Fruit fly (Drosophila melanogaster) whole organism, embryonic: ENCODE measurements around the gene PEK.

Experiments
- BEAF-32 ChIP-seq: fragments of 200-800 bp; sonication (Bioruptor generic); optimal IDR thresholded peaks from 3 replicates; lab custom pipeline; 2017; ENCODE audit warnings: missing biosample characterization, missing genetic modification characterization, mild to moderate bottlenecking, moderate library complexity, missing genetic modification reagents
- CG10366 ChIP-seq: fragments of 200-800 bp; sonication (Bioruptor generic); IDR thresholded peaks from 2 replicates; pipeline ENCODE4 v1.3.6; 2022; ENCODE audit warnings: missing biosample characterization, missing genetic modification characterization
- CG11560 ChIP-seq: fragments of 200-800 bp; sonication (Bioruptor generic); IDR thresholded peaks from 3 replicates; pipeline ENCODE4 v1.3.6; 2022; ENCODE audit warnings: missing biosample characterization, missing genetic modification characterization
- CG12659 ChIP-seq: fragments of 200-800 bp; sonication (Bioruptor generic); optimal IDR thresholded peaks from 3 replicates; lab custom pipeline; 2017; ENCODE audit warnings: mild to moderate bottlenecking, missing biosample characterization, missing genetic modification reagents, missing genetic modification characterization
- CG12769 ChIP-seq: fragments of 200-800 bp; sonication (Bioruptor generic); optimal IDR thresholded peaks from 2 replicates; lab custom pipeline; 2019; ENCODE audit warnings: missing biosample characterization, mild to moderate bottlenecking, missing genetic modification characterization, moderate library complexity
- CG15514 ChIP-seq: fragments of 200-800 bp; sonication (Bioruptor generic); optimal IDR thresholded peaks from 3 replicates; lab custom pipeline; 2017; ENCODE audit warnings: missing biosample characterization, missing genetic modification characterization, mild to moderate bottlenecking, moderate library complexity, missing genetic modification reagents
- CG1603 ChIP-seq: fragments of 200-800 bp; sonication (Bioruptor generic); optimal IDR thresholded peaks from 2 replicates; lab custom pipeline; 2019; ENCODE audit warnings: missing biosample characterization, mild to moderate bottlenecking, missing genetic modification characterization, moderate library complexity
- CG17385 ChIP-seq: fragments of 200-800 bp; sonication (Bioruptor generic); optimal IDR thresholded peaks from 3 replicates; lab custom pipeline; 2018; ENCODE audit warnings: missing biosample characterization, mild to moderate bottlenecking, missing genetic modification characterization
- CG1792 ChIP-seq: fragments of 200-800 bp; sonication (Bioruptor generic); optimal IDR thresholded peaks from 2 replicates; lab custom pipeline; 2016; ENCODE audit warnings: missing biosample characterization, missing genetic modification characterization
- CG18764 ChIP-seq: fragments of 200-800 bp; sonication (Bioruptor generic); optimal IDR thresholded peaks from 3 replicates; lab custom pipeline; 2016; ENCODE audit warnings: missing biosample characterization, missing genetic modification characterization
- CG2120 ChIP-seq: fragments of 200-800 bp; sonication (Bioruptor generic); optimal IDR thresholded peaks from 3 replicates; lab custom pipeline; 2016; ENCODE audit warnings: missing biosample characterization, missing genetic modification characterization
- CG2875 ChIP-seq: fragments of 200-800 bp; sonication (Bioruptor generic); optimal IDR thresholded peaks from 2 replicates; lab custom pipeline; 2017; ENCODE audit warnings: missing biosample characterization, mild to moderate bottlenecking, missing genetic modification characterization, missing genetic modification reagents
- CG34376 ChIP-seq: fragments of 200-800 bp; sonication (Bioruptor generic); optimal IDR thresholded peaks from 2 replicates; lab custom pipeline; 2018; ENCODE audit warnings: missing biosample characterization, mild to moderate bottlenecking, missing genetic modification characterization
- CG6254 ChIP-seq: fragments of 200-800 bp; sonication (Bioruptor generic); optimal IDR thresholded peaks from 3 replicates; lab custom pipeline; 2017; ENCODE audit warnings: mild to moderate bottlenecking, missing biosample characterization, missing genetic modification reagents, missing genetic modification characterization
- CG6854 ChIP-seq: fragments of 200-800 bp; sonication (Bioruptor generic); optimal IDR thresholded peaks from 3 replicates; lab custom pipeline; 2017; ENCODE audit warnings: missing biosample characterization, mild to moderate bottlenecking, missing genetic modification characterization
- CG7963 ChIP-seq: fragments of 200-800 bp; sonication (Bioruptor generic); IDR thresholded peaks from 3 replicates; pipeline ENCODE4 v1.3.6; 2022; ENCODE audit warnings: missing biosample characterization, missing genetic modification characterization; ENCODE audit not compliant: partially characterized antibody
- CG8290 ChIP-seq, 3 experiments: fragments of 200-800 bp; sonication (Bioruptor generic); optimal IDR thresholded peaks; 2 replicates each; lab custom pipeline; 2016 to 2019; ENCODE audit warnings: missing biosample characterization in 3 of 3, missing genetic modification characterization in 3 of 3, mild to moderate bottlenecking in 2 of 3, moderate library complexity in 1 of 3
- CG8359 ChIP-seq: fragments of 200-800 bp; sonication (Bioruptor generic); optimal IDR thresholded peaks from 2 replicates; lab custom pipeline; 2017; ENCODE audit warnings: missing biosample characterization, mild to moderate bottlenecking, missing genetic modification characterization, borderline replicate concordance
- CG9215 ChIP-seq: fragments of 200-800 bp; sonication (Bioruptor generic); IDR thresholded peaks from 2 replicates; pipeline ENCODE4 v1.3.6; 2022; ENCODE audit warnings: missing biosample characterization, missing genetic modification characterization
- CG9797 ChIP-seq: fragments of 200-800 bp; sonication (Bioruptor generic); optimal IDR thresholded peaks from 3 replicates; lab custom pipeline; 2018; ENCODE audit warnings: missing biosample characterization, mild to moderate bottlenecking, missing genetic modification characterization
- Chrac-16 ChIP-seq: fragments of 200-800 bp; sonication (Bioruptor generic); optimal IDR thresholded peaks from 3 replicates; lab custom pipeline; 2016; ENCODE audit warnings: missing biosample characterization, missing genetic modification characterization
- Ets97D ChIP-seq: fragments of 200-800 bp; sonication (Bioruptor generic); optimal IDR thresholded peaks from 3 replicates; lab custom pipeline; 2016; ENCODE audit warnings: missing biosample characterization, missing genetic modification characterization
- Jarid2 ChIP-seq: fragments of 200-800 bp; sonication (Bioruptor generic); optimal IDR thresholded peaks from 3 replicates; lab custom pipeline; 2017; ENCODE audit warnings: mild to moderate bottlenecking, missing biosample characterization, missing genetic modification reagents, missing genetic modification characterization
- Lhr ChIP-seq: fragments of 200-800 bp; sonication (Bioruptor generic); optimal IDR thresholded peaks from 3 replicates; lab custom pipeline; 2017; ENCODE audit warnings: mild to moderate bottlenecking, missing biosample characterization, missing genetic modification reagents, missing genetic modification characterization
- MESR4 ChIP-seq: fragments of 200-800 bp; sonication (Bioruptor generic); optimal IDR thresholded peaks from 2 replicates; lab custom pipeline; 2018; ENCODE audit warnings: missing biosample characterization, mild to moderate bottlenecking, missing genetic modification characterization, moderate library complexity
- NK7.1 ChIP-seq: fragments of 200-800 bp; sonication (Bioruptor generic); optimal IDR thresholded peaks from 3 replicates; lab custom pipeline; 2016; ENCODE audit warnings: missing biosample characterization, missing genetic modification characterization
- Nf-YC ChIP-seq: fragments of 200-800 bp; optimal IDR thresholded peaks from 3 replicates; lab custom pipeline; 2019; ENCODE audit warnings: missing biosample characterization, mild to moderate bottlenecking, missing genetic modification characterization, moderate library complexity
- Scr ChIP-seq: fragments of 200-800 bp; sonication (Bioruptor generic); IDR thresholded peaks from 2 replicates; pipeline ENCODE4 v1.3.6; 2022; ENCODE audit warnings: missing biosample characterization, missing genetic modification characterization; ENCODE audit not compliant: partially characterized antibody
- YL-1 ChIP-seq: fragments of 200-800 bp; sonication (Bioruptor generic); optimal IDR thresholded peaks from 3 replicates; lab custom pipeline; 2017; ENCODE audit warnings: missing biosample characterization, mild to moderate bottlenecking, missing genetic modification characterization
- ash1 ChIP-seq: fragments of 200-800 bp; sonication (Bioruptor generic); optimal IDR thresholded peaks from 2 replicates; lab custom pipeline; 2018; ENCODE audit warnings: missing biosample characterization, mild to moderate bottlenecking, missing genetic modification characterization
- bsh ChIP-seq, 2 experiments: fragments of 200-800 bp; sonication (Bioruptor generic); optimal IDR thresholded peaks; 2 replicates each; lab custom pipeline; 2017 to 2018; ENCODE audit warnings: mild to moderate bottlenecking in 2 of 2, missing biosample characterization in 2 of 2, missing genetic modification characterization in 2 of 2, moderate library complexity in 1 of 2
- caup ChIP-seq: fragments of 200-800 bp; sonication (Bioruptor generic); optimal IDR thresholded peaks from 3 replicates; lab custom pipeline; 2017; ENCODE audit warnings: missing biosample characterization, mild to moderate bottlenecking, missing genetic modification characterization, moderate library complexity; ENCODE audit not compliant: severe bottlenecking
- chif ChIP-seq, 2 experiments: fragments of 200-800 bp; sonication (Bioruptor generic); optimal IDR thresholded peaks; 3 replicates each; lab custom pipeline; 2016; ENCODE audit warnings: missing biosample characterization in 2 of 2, missing genetic modification characterization in 2 of 2
- chinmo ChIP-seq: fragments of 200-800 bp; sonication (Bioruptor generic); IDR thresholded peaks from 4 replicates; pipeline ENCODE4 v1.3.6; 2022; ENCODE audit warnings: missing biosample characterization, missing genetic modification characterization; ENCODE audit not compliant: partially characterized antibody
- dmrt11E ChIP-seq: fragments of 200-800 bp; sonication (Bioruptor generic); optimal IDR thresholded peaks from 3 replicates; lab custom pipeline; 2018; ENCODE audit warnings: missing biosample characterization, mild to moderate bottlenecking, missing genetic modification characterization, moderate library complexity
- exex ChIP-seq: fragments of 200-800 bp; sonication (Bioruptor generic); optimal IDR thresholded peaks from 4 replicates; lab custom pipeline; 2018; ENCODE audit warnings: missing biosample characterization, mild to moderate bottlenecking, missing genetic modification characterization, moderate library complexity
- eyg ChIP-seq: fragments of 200-800 bp; sonication (Bioruptor generic); optimal IDR thresholded peaks from 3 replicates; lab custom pipeline; 2016; ENCODE audit warnings: missing biosample characterization, missing genetic modification characterization
- ftz-f1 ChIP-seq: fragments of 200-800 bp; sonication (Bioruptor generic); optimal IDR thresholded peaks from 2 replicates; lab custom pipeline; 2016; ENCODE audit warnings: missing biosample characterization, missing genetic modification characterization
- ham ChIP-seq: fragments of 200-800 bp; sonication (Bioruptor generic); IDR thresholded peaks from 2 replicates; pipeline ENCODE4 v1.3.6; 2022; ENCODE audit warnings: missing biosample characterization, missing genetic modification characterization
- hbn ChIP-seq: fragments of 200-800 bp; sonication (Bioruptor generic); IDR thresholded peaks from 2 replicates; pipeline ENCODE4 v1.3.6; 2022; ENCODE audit warnings: missing biosample characterization, missing genetic modification characterization; ENCODE audit not compliant: partially characterized antibody
- ind ChIP-seq: fragments of 200-800 bp; sonication (Bioruptor generic); optimal IDR thresholded peaks from 3 replicates; lab custom pipeline; 2016; ENCODE audit warnings: missing biosample characterization, missing genetic modification characterization
- kah ChIP-seq: fragments of 200-800 bp; sonication (Bioruptor generic); optimal IDR thresholded peaks from 2 replicates; lab custom pipeline; 2018; ENCODE audit warnings: missing biosample characterization, mild to moderate bottlenecking, missing genetic modification characterization
- nmo ChIP-seq: fragments of 200-800 bp; sonication (Bioruptor generic); optimal IDR thresholded peaks from 2 replicates; lab custom pipeline; 2018; ENCODE audit warnings: missing biosample characterization, mild to moderate bottlenecking, missing genetic modification characterization, moderate library complexity
- nom ChIP-seq: fragments of 200-800 bp; sonication (Bioruptor generic); optimal IDR thresholded peaks from 2 replicates; lab custom pipeline; 2017; ENCODE audit warnings: missing biosample characterization, missing genetic modification characterization, mild to moderate bottlenecking, moderate library complexity, missing genetic modification reagents
- pum ChIP-seq: fragments of 200-800 bp; sonication (Bioruptor generic); optimal IDR thresholded peaks from 2 replicates; lab custom pipeline; 2016; ENCODE audit warnings: missing biosample characterization, missing genetic modification characterization
- row ChIP-seq: fragments of 200-800 bp; sonication (Bioruptor generic); IDR thresholded peaks from 3 replicates; pipeline ENCODE4 v1.3.6; 2022; ENCODE audit warnings: missing biosample characterization, missing genetic modification characterization
- sqz ChIP-seq: fragments of 200-800 bp; sonication (Bioruptor generic); optimal IDR thresholded peaks from 3 replicates; lab custom pipeline; 2018; ENCODE audit warnings: missing biosample characterization, mild to moderate bottlenecking, missing genetic modification characterization
- sug ChIP-seq: fragments of 200-800 bp; optimal IDR thresholded peaks from 2 replicates; lab custom pipeline; 2019; ENCODE audit warnings: missing biosample characterization, mild to moderate bottlenecking, missing genetic modification characterization, moderate library complexity

The PEK gene

dm6 chr3R:5464481-5464880, at the start of gene PEK (continued):
- peak; percentile 42 for TF ChIP-seq YL-1
- TF ChIP-seq CG1603 (tag; lab: Kevin White, UChicago), result peak; percentile 47
- peak; percentile 36 for TF ChIP-seq kah (GFP tag; lab: Kevin White, UChicago)
- TF ChIP-seq CG2875 (GFP tag; lab: Kevin White, UChicago), result no peak
- peak; percentile 55 for TF ChIP-seq CG12659 (GFP tag; lab: Kevin White, UChicago)
- TF ChIP-seq CG15514, result peak; percentile 13
- TF ChIP-seq MESR4, result peak; percentile 44
- TF ChIP-seq CG8290 (GFP tag; optimal IDR thresholded peaks at IDR 0.05; lab: Kevin White, UChicago), result no peak
- peak in 1 of 2 experiments; percentile 33 for TF ChIP-seq CG8290 (tag; optimal IDR thresholded peaks at IDR 0.05; lab: Kevin White, UChicago)
- no peak for TF ChIP-seq Jarid2
- no peak for TF ChIP-seq ind (GFP tag; lab: Kevin White, UChicago)
- peak; percentile 7 for TF ChIP-seq nmo
- TF ChIP-seq sug (tag; lab: Kevin White, UChicago), result no peak
- TF ChIP-seq hbn (GFP tag; lab: Robert Waterston, UW), result 0 out of 2 replicates have a peak, but pooled peaks have one; percentile 29
- peak; percentile 69 for TF ChIP-seq CG9797 (GFP tag; lab: Kevin White, UChicago)
- peak; percentile 28 for TF ChIP-seq BEAF-32
- peak; percentile 31 for TF ChIP-seq Ets97D (GFP tag; lab: Kevin White, UChicago)
- peak; percentile 76 for TF ChIP-seq Nf-YC
- no peak for TF ChIP-seq CG10366 (GFP tag; lab: Robert Waterston, UW)
- 0 out of 2 replicates have a peak, but pooled peaks have one; percentile 13 for TF ChIP-seq Scr (GFP tag; lab: Robert Waterston, UW)
- no peak for TF ChIP-seq sqz (GFP tag; lab: Kevin White, UChicago)
- peak; percentile 44 for TF ChIP-seq nom (GFP tag; lab: Kevin White, UChicago)
- no peak for TF ChIP-seq dmrt11E (tag; lab: Kevin White, UChicago)

dm6 chr3R:5503789-5504387, 39.3 kb upstream of the PEK start:
- TF ChIP-seq CG2120 (GFP tag; lab: Kevin White, UChicago) (no peak), pum (GFP tag; lab: Kevin White, UChicago) (no peak), exex (tag; lab: Kevin White, UChicago) (peak; percentile 70), CG18764 (no peak), CG7963 (no peak), CG6854 (GFP tag; lab: Kevin White, UChicago) (no peak), CG34376 (GFP tag; lab: Kevin White, UChicago) (peak; percentile 64), bsh (GFP tag; optimal IDR thresholded peaks at IDR 0.05; lab: Kevin White, UChicago) (no peak), NK7.1 (GFP tag; lab: Kevin White, UChicago) (no peak), ftz-f1 (GFP tag; lab: Kevin White, UChicago) (no peak), CG6254 (GFP tag; lab: Kevin White, UChicago) (no peak), Lhr (GFP tag; lab: Kevin White, UChicago) (no peak), row (GFP tag; lab: Robert Waterston, UW) (no peak), CG17385 (GFP tag; lab: Kevin White, UChicago) (no peak), chif (GFP tag; optimal IDR thresholded peaks at IDR 0.05; lab: Kevin White, UChicago) (no peak), ham (GFP tag; lab: Robert Waterston, UW) (no peak), eyg (GFP tag; lab: Kevin White, UChicago) (no peak), CG11560 (tag; lab: Robert Waterston, UW) (no peak), CG8359 (no peak), CG9215 (GFP tag; lab: Robert Waterston, UW) (no peak), YL-1 (no peak), caup (no peak), CG12769 (tag; lab: Kevin White, UChicago) (peak; percentile 19), ash1 (GFP tag; lab: Kevin White, UChicago) (no peak), CG1792 (GFP tag; lab: Kevin White, UChicago) (no peak), chinmo (GFP tag; lab: Robert Waterston, UW) (0 out of 4 replicates have a peak, but pooled peaks have one; percentile 73), Chrac-16 (GFP tag; lab: Kevin White, UChicago) (no peak)
